Fruit fly (Drosophila melanogaster) whole organism, embryonic: ENCODE data around the gene CG6168.

Experiments used
- Adf1 ChIP-seq: fragments of 200-800 bp; sonication (Bioruptor generic); IDR thresholded peaks from 2 replicates; pipeline ENCODE4 v1.3.6; 2022; ENCODE audit warnings: missing biosample characterization, missing genetic modification characterization
- BtbVII ChIP-seq: fragments of 200-800 bp; sonication (Bioruptor generic); optimal IDR thresholded peaks from 3 replicates; lab custom pipeline; 2017; ENCODE audit warnings: missing biosample characterization, mild to moderate bottlenecking, missing genetic modification characterization
- CG10267 ChIP-seq: fragments of 200-800 bp; sonication (Bioruptor generic); optimal IDR thresholded peaks from 2 replicates; lab custom pipeline; 2018; ENCODE audit warnings: missing biosample characterization, mild to moderate bottlenecking, missing genetic modification characterization, moderate library complexity
- CG1233 ChIP-seq: fragments of 200-800 bp; sonication (Bioruptor generic); optimal IDR thresholded peaks from 4 replicates; lab custom pipeline; 2018; ENCODE audit warnings: missing biosample characterization, mild to moderate bottlenecking, missing genetic modification characterization
- CG17359 ChIP-seq: fragments of 200-800 bp; sonication (Bioruptor generic); optimal IDR thresholded peaks from 3 replicates; lab custom pipeline; 2018; ENCODE audit warnings: missing biosample characterization, mild to moderate bottlenecking, missing genetic modification characterization, moderate library complexity
- CG2875 ChIP-seq: fragments of 200-800 bp; sonication (Bioruptor generic); optimal IDR thresholded peaks from 2 replicates; lab custom pipeline; 2017; ENCODE audit warnings: missing biosample characterization, mild to moderate bottlenecking, missing genetic modification characterization, missing genetic modification reagents
- CG2889 ChIP-seq: fragments of 200-800 bp; sonication (Bioruptor generic); IDR thresholded peaks from 3 replicates; pipeline ENCODE4 v1.3.6; 2022; ENCODE audit warnings: missing biosample characterization, missing genetic modification characterization
- CG3065 ChIP-seq: fragments of 200-800 bp; sonication (Bioruptor generic); optimal IDR thresholded peaks from 2 replicates; lab custom pipeline; 2016; ENCODE audit warnings: missing biosample characterization, missing genetic modification characterization
- CG31224 ChIP-seq: fragments of 200-800 bp; sonication (Bioruptor generic); IDR thresholded peaks from 2 replicates; pipeline ENCODE4 v1.3.6; 2022; ENCODE audit warnings: missing biosample characterization, missing genetic modification characterization
- CG31441 ChIP-seq: fragments of 200-800 bp; sonication (Bioruptor generic); IDR thresholded peaks from 2 replicates; pipeline ENCODE4 v1.3.6; 2022; ENCODE audit warnings: missing biosample characterization, missing genetic modification characterization
- CG32767 ChIP-seq: fragments of 200-800 bp; sonication (Bioruptor generic); IDR thresholded peaks from 2 replicates; pipeline ENCODE4 v1.3.6; 2022; ENCODE audit warnings: missing biosample characterization, missing genetic modification characterization
- CG4360 ChIP-seq: fragments of 200-800 bp; sonication (Bioruptor generic); IDR thresholded peaks from 2 replicates; pipeline ENCODE4 v1.3.6; 2022; ENCODE audit warnings: missing biosample characterization, missing genetic modification characterization
- CG6854 ChIP-seq: fragments of 200-800 bp; sonication (Bioruptor generic); optimal IDR thresholded peaks from 3 replicates; lab custom pipeline; 2017; ENCODE audit warnings: missing biosample characterization, mild to moderate bottlenecking, missing genetic modification characterization
- CG7839 ChIP-seq: fragments of 200-800 bp; sonication (Bioruptor generic); optimal IDR thresholded peaks from 3 replicates; lab custom pipeline; 2018; ENCODE audit warnings: missing biosample characterization, mild to moderate bottlenecking, missing genetic modification characterization, moderate library complexity
- CkIIα-i1 ChIP-seq: fragments of 200-800 bp; sonication (Bioruptor generic); IDR thresholded peaks from 2 replicates; pipeline ENCODE4 v1.3.6; 2022; ENCODE audit warnings: missing biosample characterization, missing genetic modification characterization
- Dll ChIP-seq: fragments of 200-800 bp; sonication (Bioruptor generic); IDR thresholded peaks from 4 replicates; pipeline ENCODE4 v1.3.6; 2022; ENCODE audit warnings: missing biosample characterization, missing genetic modification characterization; ENCODE audit not compliant: partially characterized antibody
- Dref ChIP-seq: fragments of 200-800 bp; sonication (Bioruptor generic); IDR thresholded peaks from 2 replicates; pipeline ENCODE4 v1.3.6; 2022; ENCODE audit warnings: missing biosample characterization, missing genetic modification characterization
- Eip74EF ChIP-seq, 2 experiments: fragments of 200-800 bp in 1 of 2; fragments of >200 bp in 1 of 2; sonication (Bioruptor generic) in 1 of 2; optimal IDR thresholded peaks; 2 replicates each; lab custom pipeline; 2017 to 2019; ENCODE audit warnings: missing biosample characterization in 2 of 2, missing genetic modification characterization in 2 of 2, mild to moderate bottlenecking in 1 of 2, moderate library complexity in 1 of 2
- GATAe ChIP-seq: fragments of 200-800 bp; sonication (Bioruptor generic); conservative IDR thresholded peaks from 2 replicates; pipeline ENCODE4 v1.3.6; 2022; ENCODE audit warnings: missing biosample characterization, missing genetic modification characterization
- HLH4C ChIP-seq: fragments of 200-800 bp; sonication (Bioruptor generic); IDR thresholded peaks from 3 replicates; pipeline ENCODE4 v1.3.6; 2022; ENCODE audit warnings: missing biosample characterization, missing genetic modification characterization; ENCODE audit not compliant: partially characterized antibody
- Hmr ChIP-seq: fragments of 200-800 bp; sonication (Bioruptor generic); optimal IDR thresholded peaks from 3 replicates; lab custom pipeline; 2017; ENCODE audit warnings: mild to moderate bottlenecking, missing biosample characterization, missing genetic modification reagents, missing genetic modification characterization
- Hr51 ChIP-seq, 2 experiments: fragments of 200-800 bp; sonication (Bioruptor generic); optimal IDR thresholded peaks; 2 replicates in 1 of 2; 3 replicates in 1 of 2; lab custom pipeline; 2016 to 2018; ENCODE audit warnings: missing biosample characterization in 2 of 2, missing genetic modification characterization in 2 of 2, mild to moderate bottlenecking in 1 of 2, moderate library complexity in 1 of 2
- Lpt ChIP-seq: fragments of >200 bp; optimal IDR thresholded peaks from 2 replicates; lab custom pipeline; 2018; ENCODE audit warnings: missing biosample characterization, missing genetic modification characterization
- MTF-1 ChIP-seq: fragments of 200-800 bp; sonication (Bioruptor generic); optimal IDR thresholded peaks from 2 replicates; lab custom pipeline; 2018; ENCODE audit warnings: missing biosample characterization, mild to moderate bottlenecking, missing genetic modification characterization, borderline replicate concordance
- NC2β ChIP-seq: fragments of 200-800 bp; sonication (Bioruptor generic); optimal IDR thresholded peaks from 2 replicates; lab custom pipeline; 2016; ENCODE audit warnings: missing biosample characterization, missing genetic modification characterization
- NFAT ChIP-seq: fragments of 200-800 bp; sonication (Bioruptor generic); IDR thresholded peaks from 2 replicates; pipeline ENCODE4 v1.3.6; 2022; ENCODE audit warnings: missing biosample characterization, missing genetic modification characterization
- Pdp1 ChIP-seq, 2 experiments: fragments of 200-800 bp; sonication (Bioruptor generic); optimal IDR thresholded peaks; 3 replicates each; lab custom pipeline; 2016; ENCODE audit warnings: missing biosample characterization in 2 of 2, missing genetic modification characterization in 2 of 2, mild to moderate bottlenecking in 1 of 2, moderate library complexity in 1 of 2
- Six4 ChIP-seq: fragments of 200-800 bp; sonication (Bioruptor generic); optimal IDR thresholded peaks from 2 replicates; lab custom pipeline; 2016; ENCODE audit warnings: missing biosample characterization, missing genetic modification characterization
- Sry-δ ChIP-seq: fragments of 200-800 bp; sonication (Bioruptor generic); optimal IDR thresholded peaks from 2 replicates; lab custom pipeline; 2016; ENCODE audit warnings: missing biosample characterization, missing genetic modification characterization
- Ssrp ChIP-seq: fragments of 200-800 bp; sonication (Bioruptor generic); optimal IDR thresholded peaks from 2 replicates; lab custom pipeline; 2018; ENCODE audit warnings: missing biosample characterization, mild to moderate bottlenecking, missing genetic modification characterization, moderate library complexity
- btn ChIP-seq: fragments of 200-800 bp; sonication (Bioruptor generic); optimal IDR thresholded peaks from 2 replicates; lab custom pipeline; 2016; ENCODE audit warnings: missing biosample characterization, missing genetic modification characterization
- cwo ChIP-seq: fragments of 200-800 bp; sonication (Bioruptor generic); optimal IDR thresholded peaks from 3 replicates; lab custom pipeline; 2017; ENCODE audit warnings: missing biosample characterization, missing genetic modification characterization, mild to moderate bottlenecking, moderate library complexity, missing genetic modification reagents
- dmrt11E ChIP-seq: fragments of 200-800 bp; sonication (Bioruptor generic); optimal IDR thresholded peaks from 3 replicates; lab custom pipeline; 2018; ENCODE audit warnings: missing biosample characterization, mild to moderate bottlenecking, missing genetic modification characterization, moderate library complexity
- eve ChIP-seq, 2 experiments: fragments of >200 bp; optimal IDR thresholded peaks; 2 replicates each; lab custom pipeline; 2017; ENCODE audit warnings: missing biosample characterization in 2 of 2, missing genetic modification characterization in 2 of 2
- fd102C ChIP-seq: fragments of 200-800 bp; sonication (Bioruptor generic); optimal IDR thresholded peaks from 2 replicates; lab custom pipeline; 2018; ENCODE audit warnings: missing biosample characterization, mild to moderate bottlenecking, missing genetic modification characterization, moderate library complexity
- gce ChIP-seq: fragments of 200-800 bp; sonication (Bioruptor generic); IDR thresholded peaks from 3 replicates; pipeline ENCODE4 v1.3.6; 2022; ENCODE audit warnings: missing biosample characterization, missing genetic modification characterization
- hbn ChIP-seq: fragments of 200-800 bp; sonication (Bioruptor generic); IDR thresholded peaks from 2 replicates; pipeline ENCODE4 v1.3.6; 2022; ENCODE audit warnings: missing biosample characterization, missing genetic modification characterization; ENCODE audit not compliant: partially characterized antibody
- lov ChIP-seq, 2 experiments: fragments of 200-800 bp in 1 of 2; fragments of >200 bp in 1 of 2; sonication (Bioruptor generic) in 1 of 2; IDR thresholded peaks in 1 of 2; optimal IDR thresholded peaks in 1 of 2; 2 replicates in 1 of 2; 3 replicates in 1 of 2; pipeline versions ENCODE4 v1.3.6 to Lab custom; 2017 to 2022; ENCODE audit warnings: missing biosample characterization in 1 of 2, missing genetic modification characterization in 1 of 2
- maf-S ChIP-seq: fragments of 200-800 bp; sonication (Bioruptor generic); optimal IDR thresholded peaks from 2 replicates; lab custom pipeline; 2016; ENCODE audit warnings: missing biosample characterization, missing genetic modification characterization
- mld ChIP-seq: fragments of 200-800 bp; sonication (Bioruptor generic); IDR thresholded peaks from 3 replicates; pipeline ENCODE4 v1.3.6; 2022; ENCODE audit warnings: missing biosample characterization, missing genetic modification characterization; ENCODE audit not compliant: partially characterized antibody
- odd ChIP-seq: fragments of 200-800 bp; sonication (Bioruptor generic); optimal IDR thresholded peaks from 2 replicates; lab custom pipeline; 2017; ENCODE audit warnings: missing biosample characterization, mild to moderate bottlenecking, missing genetic modification characterization
- seq ChIP-seq: fragments of 200-800 bp; sonication (Bioruptor generic); IDR thresholded peaks from 2 replicates; pipeline ENCODE4 v1.3.6; 2022; ENCODE audit warnings: missing biosample characterization, missing genetic modification characterization
- slbo ChIP-seq: fragments of 200-800 bp; sonication (Bioruptor generic); IDR thresholded peaks from 2 replicates; pipeline ENCODE4 v1.3.6; 2022; ENCODE audit warnings: missing biosample characterization, missing genetic modification characterization
- slou ChIP-seq: fragments of 200-800 bp; sonication (Bioruptor generic); optimal IDR thresholded peaks from 3 replicates; lab custom pipeline; 2016; ENCODE audit warnings: missing biosample characterization, missing genetic modification characterization
- stc ChIP-seq: fragments of 200-800 bp; sonication (Bioruptor generic); IDR thresholded peaks from 2 replicates; pipeline ENCODE4 v1.3.6; 2022; ENCODE audit warnings: missing biosample characterization, missing genetic modification characterization
- wdn ChIP-seq: fragments of 200-800 bp; sonication (Bioruptor generic); IDR thresholded peaks from 2 replicates; pipeline ENCODE4 v1.3.6; 2022; ENCODE audit warnings: missing biosample characterization, missing genetic modification characterization
- wor ChIP-seq: fragments of 200-800 bp; sonication (Bioruptor generic); IDR thresholded peaks from 2 replicates; pipeline ENCODE4 v1.3.6; 2022; ENCODE audit warnings: missing biosample characterization, missing genetic modification characterization
- zf30C ChIP-seq: fragments of 200-800 bp; sonication (Bioruptor generic); optimal IDR thresholded peaks from 3 replicates; lab custom pipeline; 2018; ENCODE audit warnings: missing biosample characterization, mild to moderate bottlenecking, missing genetic modification characterization

The CG6168 gene

dm6 chr3L:11296150-11296800 is 25.2 kb downstream of the CG6168 start (continued):
- TF ChIP-seq CG6854 (GFP tag; lab: Kevin White, UChicago), result peak; percentile 83
- TF ChIP-seq CkIIα-i1 (GFP tag; lab: Robert Waterston, UW), result no peak
- peak; percentile 76 for TF ChIP-seq dmrt11E (tag; lab: Kevin White, UChicago)
- peak; percentile 84 for TF ChIP-seq CG10267
- peak; percentile 21; the same call in 1 of the 3 replicates for TF ChIP-seq CG2889
- peak; percentile 86 for TF ChIP-seq CG2875 (GFP tag; lab: Kevin White, UChicago)
- TF ChIP-seq Hmr, result peak; percentile 92
- peak in 1 of 2 experiments; percentile 92 for TF ChIP-seq Eip74EF (GFP tag; optimal IDR thresholded peaks at IDR 0.05; lab: Kevin White, UChicago)
- no peak for TF ChIP-seq lov (optimal IDR thresholded peaks at IDR 0.05; lab: Kevin White, UChicago)
- 0 out of 3 replicates have a peak, but pooled peaks have one; percentile 61 for TF ChIP-seq lov (GFP tag; IDR thresholded peaks at IDR 0.05; lab: Robert Waterston, UW)
- peak; percentile 65 to 96 for TF ChIP-seq Hr51 (GFP tag; optimal IDR thresholded peaks at IDR 0.05; lab: Kevin White, UChicago)
- peak; percentile 93 for TF ChIP-seq odd (GFP tag; lab: Kevin White, UChicago)
- TF ChIP-seq cwo (GFP tag; lab: Kevin White, UChicago), result peak; percentile 78
- TF ChIP-seq CG4360 (GFP tag; lab: Robert Waterston, UW), result peak; percentile 62; the same call in 1 of the 2 replicates
- TF ChIP-seq slbo (GFP tag; lab: Robert Waterston, UW), result peak; percentile 78
- TF ChIP-seq Dref (GFP tag; lab: Robert Waterston, UW), result no peak
- no peak for TF ChIP-seq zf30C (GFP tag; lab: Kevin White, UChicago)
- TF ChIP-seq NC2β (GFP tag; lab: Kevin White, UChicago), result peak; percentile 38
- peak; percentile 79 for TF ChIP-seq NFAT (GFP tag; lab: Robert Waterston, UW)
- peak; percentile 1 for TF ChIP-seq MTF-1 (GFP tag; lab: Kevin White, UChicago)
- TF ChIP-seq CG17359 (tag; lab: Kevin White, UChicago), result peak; percentile 86
- TF ChIP-seq stc, result peak; percentile 77; the same call in 1 of the 2 replicates
- TF ChIP-seq eve (GFP tag; optimal IDR thresholded peaks at IDR 0.05; lab: Kevin White, UChicago), result peak in 1 of 2 experiments; percentile 94
- TF ChIP-seq CG7839, result peak; percentile 94
- TF ChIP-seq Adf1 (GFP tag; lab: Robert Waterston, UW), result no peak; the same call in 1 of the 2 replicates
- no peak for TF ChIP-seq Sry-δ (GFP tag; lab: Kevin White, UChicago)
- peak; percentile 61 for TF ChIP-seq CG31224 (GFP tag; lab: Robert Waterston, UW)
- TF ChIP-seq wdn, result no peak
- peak; percentile 57 to 85 for TF ChIP-seq Pdp1 (GFP tag; optimal IDR thresholded peaks at IDR 0.05; lab: Kevin White, UChicago)
- peak; percentile 68 for TF ChIP-seq CG32767
- peak; percentile 80 for TF ChIP-seq seq (GFP tag; lab: Robert Waterston, UW)
- no peak for TF ChIP-seq mld
- no peak for TF ChIP-seq Dll
- TF ChIP-seq btn (GFP tag; lab: Kevin White, UChicago), result peak; percentile 34
- peak; percentile 86 for TF ChIP-seq wor (GFP tag; lab: Robert Waterston, UW)
- TF ChIP-seq hbn (GFP tag; lab: Robert Waterston, UW), result no peak
- TF ChIP-seq slou (GFP tag; lab: Kevin White, UChicago), result peak; percentile 53
- no peak for TF ChIP-seq fd102C
- TF ChIP-seq Ssrp (tag; lab: Kevin White, UChicago), result peak; percentile 93
- peak; percentile 87 for TF ChIP-seq Six4 (GFP tag; lab: Kevin White, UChicago)
- TF ChIP-seq CG31441 (GFP tag; lab: Robert Waterston, UW), result peak; percentile 97
- peak; percentile 14 for TF ChIP-seq maf-S (GFP tag; lab: Kevin White, UChicago)
- no peak for TF ChIP-seq GATAe (GFP tag; lab: Robert Waterston, UW)
- TF ChIP-seq BtbVII (GFP tag; lab: Kevin White, UChicago), result peak; percentile 83
- no peak for TF ChIP-seq Lpt (GFP tag; lab: Kevin White, UChicago)
- no peak for TF ChIP-seq HLH4C (GFP tag; lab: Robert Waterston, UW)
- TF ChIP-seq CG3065 (GFP tag; lab: Kevin White, UChicago), result peak; percentile 39
- peak; percentile 84 for TF ChIP-seq CG1233 (GFP tag; lab: Kevin White, UChicago)
- TF ChIP-seq gce (GFP tag; lab: Robert Waterston, UW), result peak; percentile 53; the same call in 1 of the 3 replicates
